Worm (Caenorhabditis elegans): ENCODE measurements around the gene clec-208.

DNA sequence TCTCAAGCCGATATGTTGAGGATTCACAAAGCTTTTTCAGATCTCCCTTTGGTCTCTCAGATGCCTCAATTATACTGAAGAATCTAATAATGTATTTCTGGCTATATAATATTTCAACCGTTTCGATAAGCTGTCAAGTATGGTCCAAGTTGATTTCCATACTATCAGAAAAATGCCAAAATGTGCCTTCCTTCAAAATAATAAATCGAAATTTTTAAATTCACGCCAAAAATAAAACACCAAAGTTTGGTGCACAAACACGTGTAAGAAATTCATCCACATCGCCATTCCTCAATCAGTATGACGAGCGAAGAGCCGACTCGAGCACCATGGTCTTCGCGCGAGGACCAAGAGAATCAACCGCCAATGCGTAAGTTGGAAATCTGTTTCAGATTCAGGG, 21.8 kb downstream of the clec-208 start, which contains the start of gene F22F7.11:
- TF ChIP-seq nhr-237 (tag; optimal IDR thresholded peaks at IDR 0.05), result no peak
- no peak for TF ChIP-seq elt-1 (tag; optimal IDR thresholded peaks at IDR 0.05; ENCODE audit: borderline replicate concordance, insufficient read depth)
- TF ChIP-seq snpc-4 (tag; optimal IDR thresholded peaks at IDR 0.05), result no peak
- TF ChIP-seq nhr-2 (tag; optimal IDR thresholded peaks at IDR 0.05), result no peak
- no peak for TF ChIP-seq ces-1 (GFP tag; optimal IDR thresholded peaks at IDR 0.05)
- no peak for TF ChIP-seq ceh-83 (GFP tag; optimal IDR thresholded peaks at IDR 0.05)
- no peak for TF ChIP-seq ztf-11 (tag; optimal IDR thresholded peaks at IDR 0.05)
